Worm (Caenorhabditis elegans): Measurements from ENCODE around the gene dnj-25.

DNA sequence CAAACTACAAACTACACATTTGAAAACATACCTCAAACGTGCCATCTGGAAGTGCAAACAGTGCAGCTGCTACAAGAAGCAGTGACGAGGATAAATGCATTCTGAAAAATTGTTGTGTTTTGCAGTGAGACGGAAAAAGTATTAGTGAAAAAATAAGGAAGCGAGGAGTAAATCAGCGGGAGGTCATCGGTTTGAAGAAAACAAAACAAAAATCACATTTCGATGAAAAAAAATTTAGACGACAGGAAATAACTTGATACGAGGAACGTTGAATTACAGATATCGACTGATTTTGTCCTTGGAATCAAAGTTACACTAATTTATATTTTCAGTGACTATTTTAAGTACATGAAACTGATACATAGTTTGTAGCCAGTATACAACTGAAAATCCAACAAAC lies 52.6 kb downstream of the dnj-25 start, which contains the start of gene F53F8.4:
- TF ChIP-seq B0310.2 (tag; optimal IDR thresholded peaks at IDR 0.05) (no peak), flt-1 (GFP tag; IDR thresholded peaks at IDR 0.05) (no peak), hmg-4 (GFP tag; optimal IDR thresholded peaks at IDR 0.05) (no peak), ama-1 (optimal IDR thresholded peaks at IDR 0.05) (no peak), aly-1 (tag; optimal IDR thresholded peaks at IDR 0.05) (no peak), hnd-1 (tag; optimal IDR thresholded peaks at IDR 0.05) (no peak)

All from whole organism, early embryonic.